Worm (Caenorhabditis elegans) whole organism, early embryonic: ENCODE measurements around the gene F35F10.6.

ENCODE experiments used
- B0310.2 ChIP-seq: sonication (generic microtip); optimal IDR thresholded peaks from 2 replicates; lab custom pipeline; 2016; ENCODE audit warnings: mild to moderate bottlenecking, missing genetic modification characterization, missing compliant biosample characterization
- F13C5.2 ChIP-seq: sonication (generic microtip); optimal IDR thresholded peaks from 2 replicates; lab custom pipeline; 2017; ENCODE audit warnings: mild to moderate bottlenecking, missing genetic modification characterization, inconsistent platforms, missing compliant biosample characterization
- aly-1 ChIP-seq: sonication (generic microtip); optimal IDR thresholded peaks from 2 replicates; lab custom pipeline; 2016; ENCODE audit warnings: missing genetic modification characterization, missing compliant biosample characterization
- ama-1 ChIP-seq: fragments of 150-350 bp; optimal IDR thresholded peaks from 2 replicates; lab custom pipeline; 2014
- ceh-13 ChIP-seq: fragments of 200-800 bp; sonication (Bioruptor generic); optimal IDR thresholded peaks from 2 replicates; lab custom pipeline; 2018; ENCODE audit warnings: mild to moderate bottlenecking, missing genetic modification characterization, missing compliant biosample characterization
- ceh-36 ChIP-seq: sonication (generic microtip); optimal IDR thresholded peaks from 2 replicates; lab custom pipeline; 2016; ENCODE audit warnings: missing genetic modification characterization, inconsistent platforms, missing compliant biosample characterization
- ets-7 ChIP-seq: sonication (generic microtip); optimal IDR thresholded peaks from 2 replicates; lab custom pipeline; 2016; ENCODE audit warnings: missing genotype, missing genetic modification characterization, missing compliant biosample characterization
- flt-1 ChIP-seq: fragments of 200-800 bp; sonication (Bioruptor generic); IDR thresholded peaks from 2 replicates; pipeline ENCODE4 v1.3.6; 2022; ENCODE audit warnings: missing genetic modification characterization, missing compliant biosample characterization
- hmbx-1 ChIP-seq: sonication (generic microtip); optimal IDR thresholded peaks from 2 replicates; lab custom pipeline; 2016; ENCODE audit warnings: mild to moderate bottlenecking, missing genetic modification characterization, missing compliant biosample characterization
- hmg-4 ChIP-seq: fragments of 200-800 bp; sonication (Bioruptor generic); optimal IDR thresholded peaks from 2 replicates; lab custom pipeline; 2018; ENCODE audit warnings: mild to moderate bottlenecking, missing genetic modification characterization, missing compliant biosample characterization
- hnd-1 ChIP-seq: sonication (generic microtip); optimal IDR thresholded peaks from 2 replicates; lab custom pipeline; 2016; ENCODE audit warnings: missing genetic modification characterization, missing compliant biosample characterization
- pes-1 ChIP-seq: fragments of 200-800 bp; sonication (Bioruptor generic); IDR thresholded peaks from 2 replicates; pipeline ENCODE4 v1.3.6; 2022; ENCODE audit warnings: missing genetic modification reagents, missing genetic modification characterization, missing compliant biosample characterization
- scrt-1 ChIP-seq: fragments of 200-800 bp; sonication (Bioruptor generic); IDR thresholded peaks from 2 replicates; pipeline ENCODE4 v1.3.6; 2022; ENCODE audit warnings: missing genetic modification characterization, missing compliant biosample characterization
- sea-1 ChIP-seq: fragments of 200-800 bp; sonication (Bioruptor generic); conservative IDR thresholded peaks from 2 replicates; pipeline ENCODE4 v1.3.6; 2022; ENCODE audit warnings: missing genetic modification characterization, missing compliant biosample characterization
- tbx-11 ChIP-seq: fragments of 200-800 bp; sonication (Bioruptor generic); IDR thresholded peaks from 2 replicates; pipeline ENCODE4 v1.3.6; 2022; ENCODE audit warnings: missing genetic modification characterization, missing compliant biosample characterization
- tbx-37 ChIP-seq: fragments of 200-800 bp; sonication (Bioruptor generic); conservative IDR thresholded peaks from 2 replicates; pipeline ENCODE4 v1.3.6; 2022; ENCODE audit warnings: missing genetic modification reagents, missing genetic modification characterization, missing compliant biosample characterization
- tra-4 ChIP-seq: sonication (generic microtip); optimal IDR thresholded peaks from 2 replicates; lab custom pipeline; 2017; ENCODE audit warnings: missing genetic modification characterization, missing compliant biosample characterization

F35F10.6 gene

DNA sequence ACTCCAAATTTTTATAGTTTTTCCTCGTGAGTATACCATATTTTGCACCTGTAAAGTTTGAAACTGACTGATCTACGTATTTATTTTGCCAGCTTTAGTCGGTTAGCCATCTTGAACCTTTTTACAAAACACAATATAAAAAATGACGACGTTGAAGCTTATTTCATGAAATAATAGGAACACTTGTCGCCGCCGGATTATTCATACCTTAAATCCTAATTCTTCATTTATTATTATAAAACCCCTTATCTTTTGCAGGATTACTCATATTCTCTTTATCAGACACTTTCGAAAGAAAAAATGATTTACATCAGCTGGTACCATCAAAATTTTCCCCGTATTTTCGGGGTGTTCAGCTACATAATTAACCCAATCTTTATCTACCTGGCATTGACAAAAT is 41.7 kb downstream of the F35F10.6 start, which contains the start of gene srj-8:
Gene srj-8 (plus strand): TSS at position 301 of the 400 bp plus-strand sequence.
- TF ChIP-seq flt-1 (GFP tag; lab: Robert Waterston, UW) (no peak), hnd-1 (tag; lab: Kevin White, UChicago) (no peak), sea-1 (no peak), tra-4 (no peak), hmg-4 (GFP tag; lab: Kevin White, UChicago) (no peak), tbx-37 (GFP tag; lab: Robert Waterston, UW) (no peak)

DNA sequence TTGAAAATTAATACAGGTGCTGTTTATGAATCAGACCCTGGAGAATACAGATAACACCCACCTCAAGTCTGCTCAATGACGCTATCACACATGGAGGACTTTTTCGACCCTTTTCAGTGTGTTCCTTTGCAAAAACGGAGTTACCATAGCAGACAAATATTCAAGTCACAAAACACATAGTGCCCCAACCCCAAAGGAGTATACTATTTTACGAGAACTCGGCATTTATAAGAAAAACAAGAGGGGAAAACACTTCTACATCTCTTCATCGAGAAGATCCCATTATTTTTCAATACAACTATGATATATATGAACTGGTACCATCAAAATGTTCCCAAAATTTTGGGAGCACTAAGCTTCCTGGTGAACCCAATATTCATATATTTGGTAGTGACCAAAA is 44.5 kb downstream of the F35F10.6 start, which contains the start of gene srj-7:
Gene srj-7 (plus strand): TSS at position 301 of the 400 bp plus-strand sequence.
- no peak for TF ChIP-seq F13C5.2 (tag; lab: Kevin White, UChicago)
- TF ChIP-seq tbx-37 (GFP tag; lab: Robert Waterston, UW) = no peak
- TF ChIP-seq sea-1 = no peak
- TF ChIP-seq hnd-1 (tag; lab: Kevin White, UChicago) = no peak
- no peak for TF ChIP-seq pes-1 (GFP tag; lab: Robert Waterston, UW)
- no peak for TF ChIP-seq scrt-1 (GFP tag; lab: Robert Waterston, UW)
- no peak for TF ChIP-seq ceh-13 (GFP tag; lab: Kevin White, UChicago)
- TF ChIP-seq tbx-11 (GFP tag; lab: Robert Waterston, UW) = no peak
- TF ChIP-seq flt-1 (GFP tag; lab: Robert Waterston, UW) = no peak
- TF ChIP-seq aly-1 = no peak
- no peak for TF ChIP-seq tra-4
- TF ChIP-seq hmbx-1 (tag; lab: Kevin White, UChicago) = no peak
- TF ChIP-seq B0310.2 = no peak
- no peak for TF ChIP-seq ama-1 (lab: Kevin White, UChicago)
- no peak for TF ChIP-seq ets-7 (tag; lab: Kevin White, UChicago)
- TF ChIP-seq ceh-36 (tag; lab: Kevin White, UChicago) = no peak
- TF ChIP-seq hmg-4 (GFP tag; lab: Kevin White, UChicago) = no peak

DNA sequence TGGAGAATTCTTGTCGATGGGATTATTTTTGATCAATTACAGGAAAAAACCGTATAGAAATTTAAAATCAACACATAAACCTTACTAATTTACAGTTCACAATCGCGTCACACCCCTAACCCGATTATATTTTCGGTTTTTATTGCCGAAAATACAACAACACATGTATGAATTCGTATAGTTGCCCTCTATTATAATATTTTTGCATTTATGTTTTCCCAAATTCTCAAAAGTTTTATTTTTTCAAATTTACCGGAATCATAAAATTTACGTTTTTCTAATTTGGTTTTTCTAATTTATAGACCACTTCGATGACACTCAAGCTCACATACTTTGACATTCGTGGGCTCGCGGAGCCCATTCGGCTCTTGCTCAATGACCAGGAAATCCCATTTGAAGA is 46.2 kb downstream of the F35F10.6 start, which contains the start of gene gst-23:
Gene gst-23 (plus strand): TSS at position 301 of the 400 bp plus-strand sequence.
- TF ChIP-seq F13C5.2 (tag; lab: Kevin White, UChicago) (no peak), hmg-4 (GFP tag; lab: Kevin White, UChicago) (no peak), ceh-13 (GFP tag; lab: Kevin White, UChicago) (no peak), flt-1 (GFP tag; lab: Robert Waterston, UW) (no peak), sea-1 (no peak), hmbx-1 (tag; lab: Kevin White, UChicago) (no peak), hnd-1 (tag; lab: Kevin White, UChicago) (no peak), aly-1 (no peak), scrt-1 (GFP tag; lab: Robert Waterston, UW) (no peak), tbx-37 (GFP tag; lab: Robert Waterston, UW) (no peak), ets-7 (tag; lab: Kevin White, UChicago) (no peak), ama-1 (lab: Kevin White, UChicago) (no peak), B0310.2 (no peak)

DNA sequence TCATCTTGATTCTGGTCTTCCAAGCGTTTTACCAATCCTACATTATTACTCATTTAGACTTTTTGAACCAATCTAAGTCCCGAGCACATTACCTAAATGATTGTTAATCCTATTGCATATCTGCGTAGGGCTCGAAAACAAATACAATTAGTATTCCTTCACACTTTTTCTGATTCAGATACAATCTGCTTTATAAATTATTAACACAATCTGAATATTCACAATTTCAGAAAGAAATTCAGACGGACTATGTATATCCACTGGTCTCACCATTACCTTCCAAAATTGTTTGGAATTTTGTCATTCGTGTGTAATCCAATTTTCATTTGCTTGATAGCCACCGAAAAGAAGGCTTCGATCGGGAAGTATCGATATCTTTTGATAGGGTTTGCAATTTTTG is 48.0 kb downstream of the F35F10.6 start, which contains the start of gene srj-11:
Gene srj-11 (plus strand): TSS at position 250 of the 400 bp plus-strand sequence.
- TF ChIP-seq sea-1 (no peak), tbx-11 (GFP tag; lab: Robert Waterston, UW) (no peak), ceh-36 (tag; lab: Kevin White, UChicago) (no peak), pes-1 (GFP tag; lab: Robert Waterston, UW) (no peak), hmg-4 (GFP tag; lab: Kevin White, UChicago) (no peak), ama-1 (lab: Kevin White, UChicago) (no peak), hnd-1 (tag; lab: Kevin White, UChicago) (no peak), ets-7 (tag; lab: Kevin White, UChicago) (no peak), F13C5.2 (tag; lab: Kevin White, UChicago) (no peak), scrt-1 (GFP tag; lab: Robert Waterston, UW) (no peak), tra-4 (no peak), B0310.2 (no peak), tbx-37 (GFP tag; lab: Robert Waterston, UW) (no peak), ceh-13 (GFP tag; lab: Kevin White, UChicago) (no peak), flt-1 (GFP tag; lab: Robert Waterston, UW) (no peak), hmbx-1 (tag; lab: Kevin White, UChicago) (no peak)
